Worm (Caenorhabditis elegans): ENCODE measurements around the gene Y43F8C.11.
A peak's percentile ranks its signal among the peaks of the same experiment; 100 is the strongest.

Gene Y43F8C.11

ce11 chrV:19643903-19644302 lies 26.2 kb upstream of the Y43F8C.11 start, which contains the start of the genes Y43F8C.7 and mrps-28:
Gene Y43F8C.7 (minus strand): TSS chrV:19644030.
Gene mrps-28 (plus strand): TSS chrV:19644239.
- TF ChIP-seq ceh-48 (tag; optimal IDR thresholded peaks at IDR 0.05) (peak; percentile 90), pat-9 (tag; optimal IDR thresholded peaks at IDR 0.05) (no peak), pax-1 (tag; optimal IDR thresholded peaks at IDR 0.05) (peak; percentile 20), nhr-11 (tag; optimal IDR thresholded peaks at IDR 0.05) (no peak), nfya-1 (tag; optimal IDR thresholded peaks at IDR 0.05) (peak; percentile 56), tbx-7 (tag; optimal IDR thresholded peaks at IDR 0.05) (no peak), ceh-6 (GFP tag; optimal IDR thresholded peaks at IDR 0.05) (no peak), unc-42 (tag; optimal IDR thresholded peaks at IDR 0.05) (peak; percentile 40), che-1 (tag; optimal IDR thresholded peaks at IDR 0.05) (no peak)

ce11 chrV:19645572-19646155 lies 24.4 kb upstream of the Y43F8C.11 start, which contains the start of gene Y43F8C.9:
Gene Y43F8C.9 (plus strand): TSS chrV:19646105.
- no peak for TF ChIP-seq unc-42 (tag; optimal IDR thresholded peaks at IDR 0.05)
- TF ChIP-seq eyg-1 (tag; optimal IDR thresholded peaks at IDR 0.05): no peak

- TF ChIP-seq tbx-7 (tag; optimal IDR thresholded peaks at IDR 0.05) (no peak), elt-4 (tag; optimal IDR thresholded peaks at IDR 0.05) (no peak), syd-9 (tag; optimal IDR thresholded peaks at IDR 0.05) (no peak), npax-4 (tag; optimal IDR thresholded peaks at IDR 0.05) (no peak), fkh-10 (GFP tag; optimal IDR thresholded peaks at IDR 0.05) (no peak), nfya-1 (tag; optimal IDR thresholded peaks at IDR 0.05) (no peak), lim-6 (tag; optimal IDR thresholded peaks at IDR 0.05) (no peak), che-1 (tag; optimal IDR thresholded peaks at IDR 0.05) (no peak), ceh-19 (GFP tag; optimal IDR thresholded peaks at IDR 0.05) (no peak), K02D7.2 (tag; optimal IDR thresholded peaks at IDR 0.05) (no peak), unc-55 (GFP tag; optimal IDR thresholded peaks at IDR 0.05) (no peak), unc-42 (tag; optimal IDR thresholded peaks at IDR 0.05) (no peak)
These were observed 14.9 kb upstream of the Y43F8C.11 start, which contains the start of gene dmd-3 for ce11 chrV:19655151-19655550. Gene dmd-3 (minus strand): TSS chrV:19655251.

ce11 chrV:19664574-19664973 lies 5.5 kb upstream of the Y43F8C.11 start:
- TF ChIP-seq dve-1 (tag; optimal IDR thresholded peaks at IDR 0.05): peak; percentile 71
- TF ChIP-seq pha-2 (tag; optimal IDR thresholded peaks at IDR 0.05): no peak
- TF ChIP-seq ceh-9 (tag; optimal IDR thresholded peaks at IDR 0.05): no peak

ce11 chrV:19666308-19666707 lies 3.8 kb upstream of the Y43F8C.11 start:
- no peak for TF ChIP-seq Y22D7AL.16 (tag; optimal IDR thresholded peaks at IDR 0.05)
- TF ChIP-seq pat-9 (tag; optimal IDR thresholded peaks at IDR 0.05): no peak
- TF ChIP-seq F13H6.1 (tag; optimal IDR thresholded peaks at IDR 0.05): no peak
- TF ChIP-seq sdc-2 (tag; optimal IDR thresholded peaks at IDR 0.05): no peak
- TF ChIP-seq syd-9 (tag; optimal IDR thresholded peaks at IDR 0.05): no peak
- no peak for TF ChIP-seq ceh-2 (tag; optimal IDR thresholded peaks at IDR 0.05)
- TF ChIP-seq hlh-30 (tag; optimal IDR thresholded peaks at IDR 0.05; ENCODE audit: insufficient read depth): no peak

- TF ChIP-seq ceh-45 (GFP tag; IDR thresholded peaks at IDR 0.05): no peak
- no peak for TF ChIP-seq ceh-2 (tag; optimal IDR thresholded peaks at IDR 0.05)
- TF ChIP-seq ceh-9 (tag; optimal IDR thresholded peaks at IDR 0.05): no peak
- TF ChIP-seq elt-4 (tag; optimal IDR thresholded peaks at IDR 0.05): no peak
- TF ChIP-seq che-1 (tag; optimal IDR thresholded peaks at IDR 0.05): no peak
- TF ChIP-seq unc-42 (tag; optimal IDR thresholded peaks at IDR 0.05): no peak
- TF ChIP-seq hlh-15 (tag; optimal IDR thresholded peaks at IDR 0.05): no peak
- no peak for TF ChIP-seq eyg-1 (tag; optimal IDR thresholded peaks at IDR 0.05)
- no peak for TF ChIP-seq ceh-30 (tag; optimal IDR thresholded peaks at IDR 0.05)
These were observed 2.3 kb upstream of the Y43F8C.11 start for ce11 chrV:19667716-19668115.

- TF ChIP-seq pag-3 (tag; optimal IDR thresholded peaks at IDR 0.05; ENCODE audit: borderline replicate concordance) (no peak), syd-9 (tag; optimal IDR thresholded peaks at IDR 0.05) (no peak), sox-4 (tag; optimal IDR thresholded peaks at IDR 0.05) (no peak), che-1 (tag; optimal IDR thresholded peaks at IDR 0.05) (no peak), tbx-2 (tag; optimal IDR thresholded peaks at IDR 0.05) (no peak)
These were observed 1.8 kb upstream of the Y43F8C.11 start for ce11 chrV:19668213-19668612.

Measured in whole organism, late embryonic.